Fruit fly (Drosophila melanogaster): ENCODE data around the gene Nepl3.

dm6 chr2L:5043495-5044146, 14.4 kb downstream of the Nepl3 start:
- TF ChIP-seq Pif1B (GFP tag; optimal IDR thresholded peaks at IDR 0.05) (peak; percentile 66), CG4496 (GFP tag; IDR thresholded peaks at IDR 0.05) (peak; percentile 88), EcR (GFP tag; optimal IDR thresholded peaks at IDR 0.05) (peak; percentile 87), CG8301 (tag; optimal IDR thresholded peaks at IDR 0.05) (peak; percentile 60), CG9948 (tag; optimal IDR thresholded peaks at IDR 0.05) (peak; percentile 60), rn (GFP tag; IDR thresholded peaks at IDR 0.05) (no peak), CG8159 (tag; optimal IDR thresholded peaks at IDR 0.05) (peak; percentile 51), CG15710 (tag; optimal IDR thresholded peaks at IDR 0.05) (peak; percentile 61)
